Fruit fly (Drosophila melanogaster): ENCODE results near the gene bard.
A peak's percentile ranks its signal among the peaks of the same experiment; 100 is the strongest.

Gene bard

dm6 chr3R:18125023-18125630 is 44.3 kb downstream of the bard start (continued):
- 0 out of 2 replicates have a peak, but pooled peaks have one; percentile 24 for TF ChIP-seq crol (GFP tag; IDR thresholded peaks at IDR 0.05)
- peak; percentile 48 for TF ChIP-seq CG11723 (GFP tag; optimal IDR thresholded peaks at IDR 0.05)
- peak; percentile 81 for TF ChIP-seq CG31441 (GFP tag; IDR thresholded peaks at IDR 0.05)
- peak; percentile 87 for TF ChIP-seq chm (GFP tag; IDR thresholded peaks at IDR 0.05)
- TF ChIP-seq Eip74EF (GFP tag; optimal IDR thresholded peaks at IDR 0.05): no peak
- no peak; the same call in 1 of the 2 replicates for TF ChIP-seq dan (GFP tag; IDR thresholded peaks at IDR 0.05)
- peak; percentile 97 for TF ChIP-seq Gug (GFP tag; IDR thresholded peaks at IDR 0.05)
- peak; percentile 71 for TF ChIP-seq Dad (GFP tag; optimal IDR thresholded peaks at IDR 0.05)
- peak; percentile 96 for TF ChIP-seq CG11456 (GFP tag; IDR thresholded peaks at IDR 0.05)
- peak; percentile 45; the same call in 1 of the 2 replicates for TF ChIP-seq toy (GFP tag; IDR thresholded peaks at IDR 0.05)
- TF ChIP-seq Oli (tag; optimal IDR thresholded peaks at IDR 0.05): peak; percentile 70
- no peak for TF ChIP-seq CG12071 (GFP tag; optimal IDR thresholded peaks at IDR 0.05)
- no peak for TF ChIP-seq CG34224 (GFP tag; IDR thresholded peaks at IDR 0.05; ENCODE audit: partially characterized antibody)
- peak; percentile 92 for TF ChIP-seq CG4730 (GFP tag; IDR thresholded peaks at IDR 0.05)
- TF ChIP-seq Taf1 (GFP tag; IDR thresholded peaks at IDR 0.05): peak; percentile 86
- TF ChIP-seq twi (tag; optimal IDR thresholded peaks at IDR 0.05): peak; percentile 17
- TF ChIP-seq CG7271 (tag; optimal IDR thresholded peaks at IDR 0.05): no peak
- TF ChIP-seq ci (GFP tag; IDR thresholded peaks at IDR 0.05): peak; percentile 92
- peak; percentile 59 for TF ChIP-seq CG13775 (GFP tag; optimal IDR thresholded peaks at IDR 0.05)
- TF ChIP-seq CG17385 (GFP tag; optimal IDR thresholded peaks at IDR 0.05): peak; percentile 54
- no peak for TF ChIP-seq fd64A (GFP tag; optimal IDR thresholded peaks at IDR 0.05)
- peak; percentile 94 for TF ChIP-seq Xrp1 (GFP tag; IDR thresholded peaks at IDR 0.05)
- peak; percentile 34 for TF ChIP-seq CG17568 (GFP tag; optimal IDR thresholded peaks at IDR 0.05)
- TF ChIP-seq repo (GFP tag; optimal IDR thresholded peaks at IDR 0.05): peak; percentile 78
- peak; percentile 82 for TF ChIP-seq gt (GFP tag; IDR thresholded peaks at IDR 0.05)
- TF ChIP-seq vfl (GFP tag; optimal IDR thresholded peaks at IDR 0.05): no peak
- peak; percentile 49 for TF ChIP-seq CG6254 (GFP tag; optimal IDR thresholded peaks at IDR 0.05)
- no peak for TF ChIP-seq inv (GFP tag; IDR thresholded peaks at IDR 0.05; ENCODE audit: partially characterized antibody)
- TF ChIP-seq CG17912 (GFP tag; optimal IDR thresholded peaks at IDR 0.05): no peak
- peak; percentile 29 for TF ChIP-seq Sox100B (GFP tag; optimal IDR thresholded peaks at IDR 0.05)
- peak; percentile 80 for TF ChIP-seq CG8944 (GFP tag; optimal IDR thresholded peaks at IDR 0.05)
- peak; percentile 77 for TF ChIP-seq p53 (GFP tag; optimal IDR thresholded peaks at IDR 0.05)
- TF ChIP-seq Hmx (GFP tag; optimal IDR thresholded peaks at IDR 0.05): no peak
- TF ChIP-seq Gsc (GFP tag; IDR thresholded peaks at IDR 0.05): peak; percentile 88; the same call in 1 of the 2 replicates
- peak; percentile 55 for TF ChIP-seq CG33557 (GFP tag; optimal IDR thresholded peaks at IDR 0.05)
- TF ChIP-seq Rfx (GFP tag; IDR thresholded peaks at IDR 0.05): peak; percentile 96
- TF ChIP-seq MTF-1 (GFP tag; optimal IDR thresholded peaks at IDR 0.05; ENCODE audit: borderline replicate concordance): peak; percentile 2
- TF ChIP-seq CG12391 (tag; optimal IDR thresholded peaks at IDR 0.05): peak; percentile 61
- peak; percentile 79 for TF ChIP-seq Dbx (GFP tag; IDR thresholded peaks at IDR 0.05)
- TF ChIP-seq CG7745 (tag; optimal IDR thresholded peaks at IDR 0.05): no peak
- no peak for TF ChIP-seq insv (GFP tag; optimal IDR thresholded peaks at IDR 0.05)
- peak; percentile 53 for TF ChIP-seq CG18619 (GFP tag; optimal IDR thresholded peaks at IDR 0.05)
- TF ChIP-seq jigr1 (GFP tag; IDR thresholded peaks at IDR 0.05): peak; percentile 83; the same call in 2 of the 3 replicates
- TF ChIP-seq lilli (GFP tag; optimal IDR thresholded peaks at IDR 0.05): peak; percentile 79
- TF ChIP-seq CG6689 (GFP tag; IDR thresholded peaks at IDR 0.05): peak; percentile 94
- TF ChIP-seq mam (GFP tag; optimal IDR thresholded peaks at IDR 0.05): peak; percentile 78
- peak; percentile 29 for TF ChIP-seq CG17802 (tag; optimal IDR thresholded peaks at IDR 0.05)
- TF ChIP-seq HmgZ (tag; optimal IDR thresholded peaks at IDR 0.05): no peak
- peak; percentile 88 for TF ChIP-seq CG8765 (GFP tag; IDR thresholded peaks at IDR 0.05)
- no peak for TF ChIP-seq CrebB (tag; optimal IDR thresholded peaks at IDR 0.05)

All from whole organism, embryonic.